Fruit fly (Drosophila melanogaster): Measurements from ENCODE around the gene CG4287.

The CG4287 gene

dm6 chr3R:15965169-15965568, 1.5 kb upstream of the CG4287 start, which contains the start of the genes CG32856 and Rbf2 (continued):
- TF ChIP-seq CG4617 (GFP tag; optimal IDR thresholded peaks at IDR 0.05; ENCODE audit: borderline replicate concordance) (peak; percentile 86), Pdp1 (GFP tag; optimal IDR thresholded peaks at IDR 0.05) (peak; percentile 79 to 86), CG4820 (GFP tag; optimal IDR thresholded peaks at IDR 0.05) (no peak), Atf-2 (GFP tag; optimal IDR thresholded peaks at IDR 0.05) (peak; percentile 76), CG18262 (tag; optimal IDR thresholded peaks at IDR 0.05) (peak; percentile 73), CG6765 (GFP tag; optimal IDR thresholded peaks at IDR 0.05) (peak; percentile 50), CG13424 (tag; optimal IDR thresholded peaks at IDR 0.05) (peak; percentile 91), zfh2 (GFP tag; optimal IDR thresholded peaks at IDR 0.05) (peak; percentile 87), CG4360 (GFP tag; IDR thresholded peaks at IDR 0.05) (no peak), nerfin-2 (GFP tag; IDR thresholded peaks at IDR 0.05; ENCODE audit: partially characterized antibody) (peak; percentile 93), hkb (optimal IDR thresholded peaks at IDR 0.05) (no peak), hkb (GFP tag; IDR thresholded peaks at IDR 0.05) (peak; percentile 73), CG14050 (GFP tag; IDR thresholded peaks at IDR 0.05) (peak; percentile 63), CG9876 (GFP tag; optimal IDR thresholded peaks at IDR 0.05) (peak; percentile 42), CG18476 (GFP tag; optimal IDR thresholded peaks at IDR 0.05) (no peak), Ada2b (GFP tag; IDR thresholded peaks at IDR 0.05) (no peak), so (GFP tag; IDR thresholded peaks at IDR 0.05) (no peak; the same call in 1 of the 3 replicates), ap (GFP tag; IDR thresholded peaks at IDR 0.05) (peak; percentile 72), ERR (GFP tag; optimal IDR thresholded peaks at IDR 0.05) (peak; percentile 56), CG13775 (GFP tag; optimal IDR thresholded peaks at IDR 0.05) (peak; percentile 75), Abd-B (GFP tag; optimal IDR thresholded peaks at IDR 0.05) (peak; percentile 92), HHEX (GFP tag; optimal IDR thresholded peaks at IDR 0.05) (no peak), Dref (GFP tag; IDR thresholded peaks at IDR 0.05) (peak; percentile 97), CG1792 (GFP tag; optimal IDR thresholded peaks at IDR 0.05) (no peak), CG14710 (tag; optimal IDR thresholded peaks at IDR 0.05) (peak; percentile 56), Rx (GFP tag; IDR thresholded peaks at IDR 0.05) (no peak), E2f2 (GFP tag; IDR thresholded peaks at IDR 0.05) (peak; percentile 91), ken (GFP tag; IDR thresholded peaks at IDR 0.05) (no peak; the same call in 1 of the 3 replicates), h (optimal IDR thresholded peaks at IDR 0.05) (no peak), Usf (GFP tag; optimal IDR thresholded peaks at IDR 0.05) (peak; percentile 51), pzg (GFP tag; optimal IDR thresholded peaks at IDR 0.05) (peak; percentile 71), Ets97D (GFP tag; optimal IDR thresholded peaks at IDR 0.05) (peak; percentile 90), CG13296 (GFP tag; optimal IDR thresholded peaks at IDR 0.05) (peak; percentile 76), NK7.1 (GFP tag; optimal IDR thresholded peaks at IDR 0.05) (no peak), Ptx1 (GFP tag; IDR thresholded peaks at IDR 0.05) (no peak; the same call in 1 of the 2 replicates), Nf-YB (GFP tag; optimal IDR thresholded peaks at IDR 0.05) (peak; percentile 64), luna (GFP tag; optimal IDR thresholded peaks at IDR 0.05) (peak; percentile 50), Kr (GFP tag; optimal IDR thresholded peaks at IDR 0.05) (peak; percentile 27), wdn (GFP tag; IDR thresholded peaks at IDR 0.05) (peak; percentile 70), Mes4 (GFP tag; optimal IDR thresholded peaks at IDR 0.05) (peak; percentile 68), Camta (GFP tag; optimal IDR thresholded peaks at IDR 0.05) (peak; percentile 81), CG13287 (GFP tag; IDR thresholded peaks at IDR 0.05; ENCODE audit: partially characterized antibody) (peak; percentile 84), MBD-R2 (GFP tag; IDR thresholded peaks at IDR 0.05) (peak; percentile 91), dm (GFP tag; optimal IDR thresholded peaks at IDR 0.05) (peak; percentile 71), NC2α (GFP tag; optimal IDR thresholded peaks at IDR 0.05) (no peak), Bteb2 (GFP tag; optimal IDR thresholded peaks at IDR 0.05) (peak; percentile 88), vfl (GFP tag; optimal IDR thresholded peaks at IDR 0.05) (peak; percentile 82), CG8089 (GFP tag; optimal IDR thresholded peaks at IDR 0.05) (peak; percentile 60), slou (GFP tag; optimal IDR thresholded peaks at IDR 0.05) (peak; percentile 74), chn (GFP tag; optimal IDR thresholded peaks at IDR 0.05) (peak; percentile 80), shn (GFP tag; optimal IDR thresholded peaks at IDR 0.05) (peak; percentile 64), chm (GFP tag; IDR thresholded peaks at IDR 0.05) (no peak)
